Worm (Caenorhabditis elegans): ENCODE data around the gene K04H4.5.
A peak's percentile ranks its signal among the peaks of the same experiment; 100 is the strongest.

K04H4.5 gene

DNA sequence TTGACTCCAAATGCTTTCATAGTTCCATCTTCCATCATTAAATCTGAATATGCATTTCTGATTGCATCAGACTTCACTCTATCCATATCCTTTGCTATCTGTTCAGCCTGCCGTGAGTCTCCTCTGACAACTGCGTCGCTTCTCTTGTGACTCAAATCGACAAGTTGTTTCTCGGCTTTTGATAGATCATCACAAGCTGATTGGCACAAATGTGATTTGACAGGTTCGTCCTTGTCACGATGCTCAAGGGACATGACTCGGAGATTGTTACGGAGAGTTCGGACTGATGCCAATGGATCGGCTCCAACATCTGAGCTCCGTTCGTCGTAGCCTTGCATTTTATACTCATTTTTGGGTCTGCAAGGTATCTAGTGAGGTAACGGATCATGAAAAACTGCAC, 30.4 kb upstream of the K04H4.5 start:
- TF ChIP-seq lsy-2 (tag; optimal IDR thresholded peaks at IDR 0.05) (peak in 1 of 2 experiments; percentile 13), aly-2 (tag; optimal IDR thresholded peaks at IDR 0.05) (no peak), mab-5 (tag; optimal IDR thresholded peaks at IDR 0.05) (no peak), nhr-129 (tag; optimal IDR thresholded peaks at IDR 0.05) (peak; percentile 73)

DNA sequence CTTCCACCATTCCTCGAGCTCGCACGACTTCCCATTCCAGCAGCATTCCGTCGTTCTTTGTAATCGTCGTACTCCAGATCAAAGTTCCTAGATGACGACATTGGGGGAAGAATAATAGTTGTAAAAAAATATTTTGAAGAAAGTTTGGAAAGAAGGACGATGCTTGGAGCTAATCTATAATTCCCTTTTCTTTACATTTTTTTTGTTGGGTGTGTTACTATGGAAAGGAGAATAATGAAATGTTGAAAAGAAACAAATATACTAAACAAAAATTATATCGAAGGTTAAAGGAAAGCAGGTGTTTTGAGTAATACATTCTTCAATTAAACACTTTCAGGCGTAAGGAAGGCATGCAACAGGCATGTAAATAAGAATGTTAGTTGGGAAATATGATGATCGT, 29.9 kb upstream of the K04H4.5 start, which contains the start of gene C40H1.3:
Gene C40H1.3, minus strand, starts transcription at position 101 of the 400 bp plus-strand sequence.
- TF ChIP-seq R02D3.7 (tag; optimal IDR thresholded peaks at IDR 0.05), result no peak
- TF ChIP-seq sma-9 (GFP tag; optimal IDR thresholded peaks at IDR 0.05), result no peak
- no peak for TF ChIP-seq sma-9 (tag; optimal IDR thresholded peaks at IDR 0.05)
- no peak for TF ChIP-seq unc-55 (GFP tag; optimal IDR thresholded peaks at IDR 0.05)
- TF ChIP-seq peb-1 (tag; optimal IDR thresholded peaks at IDR 0.05), result no peak
- TF ChIP-seq ama-1 (optimal IDR thresholded peaks at IDR 0.05), result no peak
- TF ChIP-seq alr-1 (tag; optimal IDR thresholded peaks at IDR 0.05), result no peak
- TF ChIP-seq nhr-6 (tag; optimal IDR thresholded peaks at IDR 0.05), result no peak
- TF ChIP-seq nhr-11 (tag; optimal IDR thresholded peaks at IDR 0.05), result no peak
- no peak for TF ChIP-seq nhr-237 (tag; optimal IDR thresholded peaks at IDR 0.05)

DNA sequence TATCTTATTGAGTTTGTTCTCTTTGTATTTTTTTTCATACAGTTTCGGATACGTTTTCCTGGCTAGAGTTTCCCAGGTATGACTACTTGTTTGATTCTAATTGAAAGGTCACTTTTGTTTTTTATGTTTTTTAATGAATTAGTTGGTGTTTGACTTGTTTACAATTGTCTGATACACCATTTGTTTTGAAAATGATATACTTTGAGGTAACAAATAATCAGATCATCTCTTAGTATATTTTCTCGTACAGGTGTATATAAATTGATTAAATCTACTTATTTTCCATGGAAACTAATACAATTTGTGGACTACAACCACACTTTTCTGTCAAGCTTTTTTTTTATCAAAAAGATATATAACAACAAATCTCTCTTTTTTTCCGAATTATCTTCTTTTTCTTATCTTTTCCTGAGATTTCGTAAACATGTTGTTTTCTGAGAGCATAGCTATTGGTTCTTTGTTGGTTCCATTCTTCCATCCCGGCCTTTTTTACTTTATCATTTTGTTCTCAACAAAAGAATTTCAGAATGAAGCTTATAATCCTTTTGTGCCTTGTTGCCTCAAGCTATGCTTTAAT, 29.3 kb upstream of the K04H4.5 start, which contains the start of gene ttr-5:
Gene ttr-5, plus strand, starts transcription at position 527 of the 577 bp plus-strand sequence.
- TF ChIP-seq ztf-1 (GFP tag; conservative IDR thresholded peaks at IDR 0.05) (no peak), peb-1 (tag; optimal IDR thresholded peaks at IDR 0.05) (no peak), snpc-4 (tag; optimal IDR thresholded peaks at IDR 0.05) (no peak), mbf-1 (tag; optimal IDR thresholded peaks at IDR 0.05) (no peak), ama-1 (optimal IDR thresholded peaks at IDR 0.05) (no peak), nhr-6 (tag; optimal IDR thresholded peaks at IDR 0.05) (no peak), gmeb-1 (tag; optimal IDR thresholded peaks at IDR 0.05) (no peak), lin-39 (tag; optimal IDR thresholded peaks at IDR 0.05) (no peak), ztf-4 (tag; optimal IDR thresholded peaks at IDR 0.05) (no peak), lin-11 (tag; optimal IDR thresholded peaks at IDR 0.05) (no peak), nhr-10 (tag; optimal IDR thresholded peaks at IDR 0.05) (no peak), mdl-1 (tag; optimal IDR thresholded peaks at IDR 0.05) (no peak), sem-4 (tag; optimal IDR thresholded peaks at IDR 0.05) (no peak), F13H6.1 (tag; optimal IDR thresholded peaks at IDR 0.05) (no peak), nhr-23 (tag; optimal IDR thresholded peaks at IDR 0.05) (no peak), nhr-25 (tag; optimal IDR thresholded peaks at IDR 0.05) (no peak), elt-3 (tag; optimal IDR thresholded peaks at IDR 0.05) (no peak), nhr-77 (tag; optimal IDR thresholded peaks at IDR 0.05) (no peak)

DNA sequence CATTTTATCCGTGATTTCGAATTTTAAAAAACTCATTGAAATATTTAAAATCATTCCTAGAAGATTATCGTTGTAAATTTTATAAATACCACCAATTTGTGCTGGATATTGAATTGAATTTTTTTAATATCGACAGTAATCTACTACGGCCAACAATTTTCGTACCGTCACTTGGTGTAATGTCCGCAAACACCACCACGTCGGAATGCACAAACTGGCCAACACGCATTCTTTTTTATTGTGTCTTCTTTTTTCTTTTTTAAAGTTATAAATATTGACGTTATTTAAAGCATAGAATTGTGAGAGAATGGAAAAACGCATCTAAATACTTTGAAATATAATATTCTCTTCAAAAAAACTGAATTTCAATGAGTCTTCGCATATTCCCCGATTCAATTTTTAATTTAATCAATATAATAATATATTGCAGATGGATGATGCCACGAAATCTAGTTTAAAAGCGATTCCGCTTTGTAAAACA, 28.0 kb upstream of the K04H4.5 start, which contains the start of gene ufc-1:
Gene ufc-1, plus strand, starts transcription at position 431 of the 481 bp plus-strand sequence.
- TF ChIP-seq lsy-2 (tag; optimal IDR thresholded peaks at IDR 0.05) (peak in 1 of 2 experiments; percentile 74), nhr-10 (tag; optimal IDR thresholded peaks at IDR 0.05) (no peak), C34F6.9 (tag; optimal IDR thresholded peaks at IDR 0.05) (peak; percentile 24)

DNA sequence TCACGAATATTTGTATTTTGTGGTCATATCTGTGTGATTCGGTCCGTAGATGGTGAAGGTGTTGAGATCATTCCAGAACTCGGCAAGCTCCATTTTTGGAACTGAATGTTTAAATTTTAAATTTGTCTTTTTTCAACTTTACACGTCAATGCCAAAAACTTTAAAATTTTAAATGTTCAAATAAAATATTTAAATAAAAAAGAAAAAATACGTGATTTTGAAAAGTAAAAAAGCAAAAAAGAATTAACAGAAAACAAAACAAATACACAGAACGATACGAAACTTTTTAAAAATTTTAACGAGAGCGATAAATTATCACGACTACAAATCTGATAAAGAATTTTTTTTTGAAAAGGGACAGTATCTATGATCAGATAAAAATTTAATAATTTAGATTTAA, 25.0 kb upstream of the K04H4.5 start, which contains the start of gene elo-4:
Gene elo-4, minus strand, starts transcription at position 101 of the 400 bp plus-strand sequence.
- no peak for TF ChIP-seq fos-1 (tag; optimal IDR thresholded peaks at IDR 0.05)
- no peak for TF ChIP-seq egl-27 (tag; optimal IDR thresholded peaks at IDR 0.05)
- TF ChIP-seq F13H6.1 (tag; optimal IDR thresholded peaks at IDR 0.05), result no peak
- no peak for TF ChIP-seq nhr-10 (tag; optimal IDR thresholded peaks at IDR 0.05)
- no peak for TF ChIP-seq lin-39 (tag; optimal IDR thresholded peaks at IDR 0.05)
- no peak for TF ChIP-seq lin-13 (GFP tag; optimal IDR thresholded peaks at IDR 0.05)
- TF ChIP-seq alr-1 (tag; optimal IDR thresholded peaks at IDR 0.05), result no peak
- no peak for TF ChIP-seq lin-11 (tag; optimal IDR thresholded peaks at IDR 0.05)
- no peak for TF ChIP-seq nhr-25 (tag; optimal IDR thresholded peaks at IDR 0.05)
- TF ChIP-seq zag-1 (tag; optimal IDR thresholded peaks at IDR 0.05), result no peak
